Worm (Caenorhabditis elegans) whole organism, young adult: ENCODE data around the gene F46B3.15.

Source experiments
- B0019.2 ChIP-seq: fragments of 200-800 bp; sonication (Bioruptor generic); conservative IDR thresholded peaks from 2 replicates; pipeline ENCODE4 v1.3.6; 2022; ENCODE audit warnings: missing genetic modification reagents, missing genetic modification characterization, missing compliant biosample characterization
- B0336.3 ChIP-seq: fragments of 200-800 bp; sonication (Bioruptor generic); IDR thresholded peaks from 2 replicates; pipeline ENCODE4 v1.3.6; 2022; ENCODE audit warnings: missing genetic modification characterization, missing compliant biosample characterization
- F10E7.11 ChIP-seq: sonication (generic microtip); optimal IDR thresholded peaks from 2 replicates; lab custom pipeline; 2017; ENCODE audit warnings: mild to moderate bottlenecking, missing genetic modification characterization, moderate library complexity, missing compliant biosample characterization
- F37B4.10 ChIP-seq: fragments of 200-800 bp; sonication (Bioruptor generic); IDR thresholded peaks from 2 replicates; pipeline ENCODE4 v1.3.6; 2022; ENCODE audit warnings: missing genetic modification characterization, missing compliant biosample characterization
- F57A8.1 ChIP-seq: fragments of 200-800 bp; sonication (Bioruptor generic); optimal IDR thresholded peaks from 2 replicates; lab custom pipeline; 2018; ENCODE audit warnings: mild to moderate bottlenecking, missing genetic modification characterization, moderate library complexity, missing compliant biosample characterization
- F57C9.4 ChIP-seq: sonication (generic microtip); optimal IDR thresholded peaks from 2 replicates; lab custom pipeline; 2017; ENCODE audit warnings: mild to moderate bottlenecking, missing genetic modification characterization, missing compliant biosample characterization
- Y67H2A.10 ChIP-seq: fragments of 200-800 bp; sonication (Bioruptor generic); conservative IDR thresholded peaks from 2 replicates; pipeline ENCODE4 v1.3.6; 2022; ENCODE audit warnings: missing genetic modification reagents, missing genetic modification characterization, missing compliant biosample characterization
- Y79H2A.3 ChIP-seq: fragments of 200-800 bp; sonication (Bioruptor generic); conservative IDR thresholded peaks from 2 replicates; pipeline ENCODE4 v1.3.6; 2022; ENCODE audit warnings: missing genetic modification reagents, missing genetic modification characterization, missing compliant biosample characterization
- Y95B8A.8 ChIP-seq: fragments of 200-800 bp; sonication (Bioruptor generic); IDR thresholded peaks from 2 replicates; pipeline ENCODE4 v1.3.6; 2022; ENCODE audit warnings: missing genetic modification reagents, missing genetic modification characterization, missing compliant biosample characterization
- ZK185.1 ChIP-seq: sonication (generic microtip); optimal IDR thresholded peaks from 2 replicates; lab custom pipeline; 2016; ENCODE audit warnings: mild to moderate bottlenecking, missing genetic modification characterization, missing compliant biosample characterization; ENCODE audit not compliant: poor library complexity, severe bottlenecking
- ama-1 ChIP-seq, 3 experiments: fragments of 150-350 bp in 1 of 3; sonication (generic microtip) in 2 of 3; optimal IDR thresholded peaks; 2 replicates each; lab custom pipeline; 2014 to 2018; ENCODE audit warnings: missing biosample characterization in 2 of 3, missing genetic modification characterization in 2 of 3, missing genetic modification reagents in 2 of 3
- athp-1 ChIP-seq: sonication (generic microtip); optimal IDR thresholded peaks from 2 replicates; lab custom pipeline; 2017; ENCODE audit warnings: mild to moderate bottlenecking, missing genetic modification characterization, missing compliant biosample characterization
- attf-6 ChIP-seq: fragments of 200-800 bp; sonication (Bioruptor generic); IDR thresholded peaks from 2 replicates; pipeline ENCODE4 v1.3.6; 2022; ENCODE audit warnings: missing genetic modification reagents, missing genetic modification characterization, missing compliant biosample characterization
- bed-2 ChIP-seq: fragments of 200-800 bp; sonication (Bioruptor generic); IDR thresholded peaks from 2 replicates; pipeline ENCODE4 v1.3.6; 2022; ENCODE audit warnings: missing genetic modification reagents, missing genetic modification characterization, missing compliant biosample characterization
- ccch-3 ChIP-seq: fragments of 200-800 bp; sonication (Bioruptor generic); optimal IDR thresholded peaks from 2 replicates; lab custom pipeline; 2018; ENCODE audit warnings: mild to moderate bottlenecking, missing genetic modification characterization, missing compliant biosample characterization
- ceh-58 ChIP-seq: fragments of 200-800 bp; sonication (Bioruptor generic); IDR thresholded peaks from 2 replicates; pipeline ENCODE4 v1.3.6; 2022; ENCODE audit warnings: missing genetic modification characterization, missing compliant biosample characterization
- ceh-91 ChIP-seq: fragments of 200-800 bp; sonication (Bioruptor generic); IDR thresholded peaks from 2 replicates; pipeline ENCODE4 v1.3.6; 2022; ENCODE audit warnings: missing genetic modification reagents, missing genetic modification characterization, missing compliant biosample characterization
- egl-18 ChIP-seq: fragments of 200-800 bp; sonication (Bioruptor generic); IDR thresholded peaks from 2 replicates; pipeline ENCODE4 v1.3.6; 2022; ENCODE audit warnings: missing genetic modification reagents, missing genetic modification characterization, missing compliant biosample characterization
- ekl-4 ChIP-seq: fragments of 200-800 bp; sonication (Bioruptor generic); IDR thresholded peaks from 2 replicates; pipeline ENCODE4 v1.3.6; 2022; ENCODE audit warnings: missing genetic modification reagents, missing genetic modification characterization, missing compliant biosample characterization
- hmg-1.2 ChIP-seq: fragments of 200-800 bp; sonication (Bioruptor generic); IDR thresholded peaks from 2 replicates; pipeline ENCODE4 v1.3.6; 2022; ENCODE audit warnings: missing genetic modification reagents, missing genetic modification characterization, missing compliant biosample characterization
- hsf-1 ChIP-seq: fragments of 200-800 bp; sonication (Bioruptor generic); IDR thresholded peaks from 2 replicates; pipeline ENCODE4 v1.3.6; 2022; ENCODE audit warnings: missing genetic modification reagents, missing genetic modification characterization, missing compliant biosample characterization
- madf-10 ChIP-seq: sonication (generic microtip); optimal IDR thresholded peaks from 2 replicates; lab custom pipeline; 2016; ENCODE audit warnings: mild to moderate bottlenecking, missing genetic modification characterization, missing compliant biosample characterization
- madf-3 ChIP-seq: fragments of 200-800 bp; sonication (Bioruptor generic); IDR thresholded peaks from 2 replicates; pipeline ENCODE4 v1.3.6; 2022; ENCODE audit warnings: missing genetic modification reagents, missing genetic modification characterization, missing compliant biosample characterization
- nfya-2 ChIP-seq: fragments of 200-800 bp; sonication (Bioruptor generic); IDR thresholded peaks from 2 replicates; pipeline ENCODE4 v1.3.6; 2022; ENCODE audit warnings: missing genetic modification reagents, missing genetic modification characterization, missing compliant biosample characterization
- nfyb-1 ChIP-seq: fragments of 200-800 bp; sonication (Bioruptor generic); IDR thresholded peaks from 2 replicates; pipeline ENCODE4 v1.3.6; 2022; ENCODE audit warnings: missing genetic modification reagents, missing genetic modification characterization, missing compliant biosample characterization
- pbrm-1 ChIP-seq: fragments of 200-800 bp; sonication (Bioruptor generic); IDR thresholded peaks from 2 replicates; pipeline ENCODE4 v1.3.6; 2022; ENCODE audit warnings: missing genetic modification reagents, missing genetic modification characterization, missing compliant biosample characterization
- rec-8 ChIP-seq, 2 experiments: sonication (generic microtip); optimal IDR thresholded peaks; 2 replicates each; lab custom pipeline; 2016; ENCODE audit warnings: mild to moderate bottlenecking in 2 of 2, missing genetic modification characterization in 2 of 2, missing genetic modification reagents in 2 of 2, missing genotype in 2 of 2, missing biosample characterization in 1 of 2, missing compliant biosample characterization in 1 of 2, moderate library complexity in 1 of 2
- repo-1 ChIP-seq: sonication (generic microtip); optimal IDR thresholded peaks from 2 replicates; lab custom pipeline; 2017; ENCODE audit warnings: mild to moderate bottlenecking, missing genetic modification characterization, missing compliant biosample characterization
- sdz-38 ChIP-seq: sonication (generic microtip); optimal IDR thresholded peaks from 2 replicates; lab custom pipeline; 2016; ENCODE audit warnings: missing genotype, missing genetic modification characterization, missing compliant biosample characterization
- snpc-1.1 ChIP-seq: sonication (generic microtip); optimal IDR thresholded peaks from 2 replicates; lab custom pipeline; 2017; ENCODE audit warnings: missing genetic modification characterization, mild to moderate bottlenecking, missing compliant biosample characterization, antibody characterized with exemption, moderate library complexity, missing genotype, missing genetic modification reagents; ENCODE audit not compliant: insufficient read depth
- tbx-9 ChIP-seq: sonication (generic microtip); optimal IDR thresholded peaks from 2 replicates; lab custom pipeline; 2016; ENCODE audit warnings: borderline replicate concordance, missing genetic modification characterization, inconsistent platforms, missing compliant biosample characterization
- tlf-1 ChIP-seq: fragments of 200-800 bp; sonication (Bioruptor generic); optimal IDR thresholded peaks from 2 replicates; lab custom pipeline; 2018; ENCODE audit warnings: mild to moderate bottlenecking, missing genetic modification characterization, missing compliant biosample characterization
- unc-130 ChIP-seq: sonication (generic microtip); optimal IDR thresholded peaks from 2 replicates; lab custom pipeline; 2016; ENCODE audit warnings: missing genetic modification reagents, missing genetic modification characterization, missing compliant biosample characterization
- ztf-28 ChIP-seq: fragments of 200-800 bp; sonication (Bioruptor generic); IDR thresholded peaks from 2 replicates; pipeline ENCODE4 v1.3.6; 2022; ENCODE audit warnings: missing genetic modification reagents, missing genetic modification characterization, missing compliant biosample characterization
- ztf-3 ChIP-seq: fragments of 200-800 bp; sonication (Bioruptor generic); optimal IDR thresholded peaks from 2 replicates; lab custom pipeline; 2018; ENCODE audit warnings: mild to moderate bottlenecking, missing genetic modification characterization, missing compliant biosample characterization
- ztf-6 ChIP-seq: fragments of 200-800 bp; sonication (Bioruptor generic); IDR thresholded peaks from 2 replicates; pipeline ENCODE4 v1.3.6; 2022; ENCODE audit warnings: missing genetic modification reagents, missing genetic modification characterization, missing compliant biosample characterization

Gene F46B3.15

ce11 chrV:20636855-20637254 lies 3.3 kb upstream of the F46B3.15 start, which contains the start of gene ttr-13:
TSS of gene ttr-13 (minus strand) at chrV:20636955.
- TF ChIP-seq ama-1 (optimal IDR thresholded peaks at IDR 0.05; lab: Kevin White, UChicago) (no peak), ama-1 (GFP tag; optimal IDR thresholded peaks at IDR 0.05; lab: Kevin White, UChicago) (no peak), hsf-1 (no peak), Y95B8A.8 (GFP tag; lab: Robert Waterston, UW) (no peak), nfyb-1 (GFP tag; lab: Robert Waterston, UW) (no peak), ceh-58 (no peak), hmg-1.2 (GFP tag; lab: Robert Waterston, UW) (no peak), madf-3 (GFP tag; lab: Robert Waterston, UW) (no peak), F57C9.4 (tag; lab: Kevin White, UChicago) (no peak), repo-1 (tag; lab: Kevin White, UChicago) (no peak), B0336.3 (GFP tag; lab: Robert Waterston, UW) (no peak)

ce11 chrV:20634330-20634729 lies 811 bp upstream of the F46B3.15 start, which contains the start of gene F46B3.16:
TSS of gene F46B3.16 (plus strand) at chrV:20634630.
- TF ChIP-seq unc-130 (GFP tag; lab: Kevin White, UChicago) = no peak
- no peak for TF ChIP-seq Y79H2A.3 (GFP tag; lab: Robert Waterston, UW)
- no peak for TF ChIP-seq ekl-4
- TF ChIP-seq repo-1 (tag; lab: Kevin White, UChicago) = no peak
- no peak for TF ChIP-seq ztf-3 (GFP tag; lab: Kevin White, UChicago)
- TF ChIP-seq tlf-1 = no peak
- TF ChIP-seq, all 124 proteins: peak for 0

- no peak for TF ChIP-seq bed-2 (GFP tag; lab: Robert Waterston, UW)
- no peak for TF ChIP-seq ceh-91 (GFP tag; lab: Robert Waterston, UW)
- TF ChIP-seq tbx-9 = no peak
- TF ChIP-seq egl-18 (GFP tag; lab: Robert Waterston, UW) = no peak
- no peak for TF ChIP-seq ztf-6 (GFP tag; lab: Robert Waterston, UW)
- TF ChIP-seq B0019.2 (GFP tag; lab: Robert Waterston, UW) = no peak
- TF ChIP-seq pbrm-1 = no peak
- no peak for TF ChIP-seq hsf-1
- no peak for TF ChIP-seq madf-3 (GFP tag; lab: Robert Waterston, UW)
- no peak for TF ChIP-seq Y67H2A.10 (GFP tag; lab: Robert Waterston, UW)
- no peak for TF ChIP-seq F10E7.11 (tag; lab: Kevin White, UChicago)
- TF ChIP-seq ccch-3 = no peak
- TF ChIP-seq F57A8.1 (GFP tag; lab: Kevin White, UChicago) = no peak
- TF ChIP-seq sdz-38 (tag; lab: Kevin White, UChicago) = no peak
- no peak for TF ChIP-seq rec-8 (tag; optimal IDR thresholded peaks at IDR 0.05; lab: Kevin White, UChicago)
- TF ChIP-seq athp-1 (tag; lab: Kevin White, UChicago) = no peak
- TF ChIP-seq F37B4.10 (GFP tag; lab: Robert Waterston, UW) = no peak
- TF ChIP-seq ZK185.1 (tag; lab: Kevin White, UChicago) = no peak
- no peak for TF ChIP-seq ama-1 (optimal IDR thresholded peaks at IDR 0.05; lab: Kevin White, UChicago)
- no peak for TF ChIP-seq ama-1 (GFP tag; optimal IDR thresholded peaks at IDR 0.05; lab: Kevin White, UChicago)
- no peak for TF ChIP-seq ztf-28 (GFP tag; lab: Robert Waterston, UW)
Measured at ce11 chrV:20631255-20631654, 2.3 kb downstream of the F46B3.15 start, which contains the start of gene F46B3.14. TSS of gene F46B3.14 (minus strand) at chrV:20631355.

- TF ChIP-seq B0019.2 (GFP tag; lab: Robert Waterston, UW) (no peak), madf-10 (tag; lab: Kevin White, UChicago) (no peak), snpc-1.1 (tag; lab: Kevin White, UChicago) (no peak), attf-6 (GFP tag; lab: Robert Waterston, UW) (no peak), nfya-2 (GFP tag; lab: Robert Waterston, UW) (no peak)
Measured at ce11 chrV:20626043-20626761, 7.3 kb downstream of the F46B3.15 start, which contains the start of the genes F46B3.9 and srz-18. TSS of gene F46B3.9 (minus strand) at chrV:20626143. TSS of gene srz-18 (plus strand) at chrV:20626711.
